Worm (Caenorhabditis elegans): ENCODE data around the gene W07G4.1.

DNA sequence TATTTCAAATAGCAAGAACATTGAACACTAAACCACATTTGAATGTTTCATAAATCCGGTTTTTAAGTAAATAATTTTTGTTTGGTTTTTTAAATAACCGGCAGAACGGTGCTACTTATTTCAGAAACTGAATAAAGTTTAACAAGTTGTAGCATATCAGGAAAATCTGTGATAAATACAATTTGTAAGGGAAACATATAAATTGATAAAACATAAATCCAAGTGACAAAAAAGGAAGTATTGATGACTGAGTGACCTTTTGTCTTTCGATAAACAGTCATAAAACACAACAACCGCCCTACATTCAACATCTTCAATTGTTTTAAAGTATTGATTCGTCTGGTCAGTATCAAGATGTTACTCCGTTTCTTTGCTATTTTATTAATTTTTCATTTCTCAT, 38.1 kb upstream of the W07G4.1 start, which contains the start of gene far-5:
- TF ChIP-seq zag-1 (tag; optimal IDR thresholded peaks at IDR 0.05) (no peak), mdl-1 (tag; optimal IDR thresholded peaks at IDR 0.05) (no peak), unc-130 (tag; optimal IDR thresholded peaks at IDR 0.05) (no peak), nhr-20 (tag; optimal IDR thresholded peaks at IDR 0.05) (no peak), tbx-2 (tag; optimal IDR thresholded peaks at IDR 0.05) (no peak), elt-3 (tag; optimal IDR thresholded peaks at IDR 0.05) (peak in 1 of 6 experiments; percentile 29), vab-15 (tag; optimal IDR thresholded peaks at IDR 0.05) (no peak), ztf-11 (tag; optimal IDR thresholded peaks at IDR 0.05) (no peak), lsy-2 (tag; optimal IDR thresholded peaks at IDR 0.05) (no peak), tlp-1 (tag; optimal IDR thresholded peaks at IDR 0.05) (no peak)

All from whole organism, L1 larva.